Fruit fly (Drosophila melanogaster) whole organism, prepupa: ENCODE data around the gene Plc21C.
A peak's percentile ranks its signal among the peaks of the same experiment; 100 is the strongest.

Source experiments
- CG11762 ChIP-seq: fragments of 200-800 bp; sonication (Bioruptor generic); optimal IDR thresholded peaks from 3 replicates; lab custom pipeline; 2016; ENCODE audit warnings: missing biosample characterization, missing genetic modification characterization; ENCODE audit not compliant: insufficient read depth
- CG31627 ChIP-seq: fragments of 200-800 bp; sonication (Bioruptor generic); optimal IDR thresholded peaks from 3 replicates; lab custom pipeline; 2016; ENCODE audit warnings: missing biosample characterization, missing genetic modification characterization
- CG6276 ChIP-seq: fragments of 200-800 bp; sonication (Bioruptor generic); optimal IDR thresholded peaks from 2 replicates; lab custom pipeline; 2017; ENCODE audit warnings: missing biosample characterization, mild to moderate bottlenecking, missing genetic modification characterization
- CG8119 ChIP-seq: fragments of 200-800 bp; sonication (Bioruptor generic); IDR thresholded peaks from 3 replicates; pipeline ENCODE4 v1.3.6; 2022; ENCODE audit warnings: missing biosample characterization, missing genetic modification characterization
- CG8632 ChIP-seq: fragments of 200-800 bp; sonication (Bioruptor generic); optimal IDR thresholded peaks from 3 replicates; lab custom pipeline; 2016; ENCODE audit warnings: missing biosample characterization, missing genetic modification characterization
- Hr4 ChIP-seq: fragments of 200-800 bp; sonication (Bioruptor generic); optimal IDR thresholded peaks from 3 replicates; lab custom pipeline; 2016; ENCODE audit warnings: missing biosample characterization, missing genetic modification characterization
- lz ChIP-seq: fragments of 200-800 bp; sonication (Bioruptor generic); optimal IDR thresholded peaks from 3 replicates; lab custom pipeline; 2016; ENCODE audit warnings: missing biosample characterization, missing genetic modification characterization

dm6 chr2L:403627-404575, 98.2 kb downstream of the Plc21C start, which contains the start of gene Polr1B:
- TF ChIP-seq lz (GFP tag; lab: Kevin White, UChicago): peak; percentile 13
- TF ChIP-seq CG8632 (GFP tag; lab: Kevin White, UChicago): no peak
- no peak for TF ChIP-seq CG8119 (GFP tag; lab: Robert Waterston, UW)
- TF ChIP-seq CG11762 (GFP tag; lab: Kevin White, UChicago): no peak
- TF ChIP-seq CG31627 (GFP tag; lab: Kevin White, UChicago): no peak
- no peak for TF ChIP-seq Hr4 (GFP tag; lab: Kevin White, UChicago)
- no peak for TF ChIP-seq CG6276
